Fruit fly (Drosophila melanogaster) whole organism, embryonic: ENCODE measurements around the gene CG10005.

Source experiments
- Adf1 ChIP-seq: fragments of 200-800 bp; sonication (Bioruptor generic); IDR thresholded peaks from 2 replicates; pipeline ENCODE4 v1.3.6; 2022; ENCODE audit warnings: missing biosample characterization, missing genetic modification characterization
- Antp ChIP-seq: fragments of 200-800 bp; sonication (Bioruptor generic); optimal IDR thresholded peaks from 3 replicates; lab custom pipeline; 2016; ENCODE audit warnings: missing biosample characterization, missing genetic modification characterization
- Atf3 ChIP-seq: fragments of 200-800 bp; sonication (Bioruptor generic); optimal IDR thresholded peaks from 3 replicates; lab custom pipeline; 2016; ENCODE audit warnings: missing biosample characterization, missing genetic modification characterization
- BEAF-32 ChIP-seq: fragments of 200-800 bp; sonication (Bioruptor generic); optimal IDR thresholded peaks from 3 replicates; lab custom pipeline; 2017; ENCODE audit warnings: missing biosample characterization, missing genetic modification characterization, mild to moderate bottlenecking, moderate library complexity, missing genetic modification reagents
- C15 ChIP-seq: fragments of 200-800 bp; sonication (Bioruptor generic); IDR thresholded peaks from 3 replicates; pipeline ENCODE4 v1.3.6; 2022; ENCODE audit warnings: missing biosample characterization, missing genetic modification characterization
- CG10654 ChIP-seq: fragments of 200-800 bp; sonication (Bioruptor generic); optimal IDR thresholded peaks from 2 replicates; lab custom pipeline; 2016; ENCODE audit warnings: missing biosample characterization, missing genetic modification characterization
- CG12219 ChIP-seq: fragments of 200-800 bp; sonication (Bioruptor generic); optimal IDR thresholded peaks from 3 replicates; lab custom pipeline; 2018; ENCODE audit warnings: missing biosample characterization, mild to moderate bottlenecking, missing genetic modification characterization
- CG16813 ChIP-seq: fragments of 200-800 bp; sonication (Bioruptor generic); IDR thresholded peaks from 3 replicates; pipeline ENCODE4 v1.3.6; 2022; ENCODE audit warnings: missing biosample characterization, missing genetic modification characterization; ENCODE audit not compliant: partially characterized antibody
- CG16863 ChIP-seq: fragments of 200-800 bp; sonication (Bioruptor generic); optimal IDR thresholded peaks from 3 replicates; lab custom pipeline; 2016; ENCODE audit warnings: missing biosample characterization, missing genetic modification characterization
- CG17359 ChIP-seq: fragments of 200-800 bp; sonication (Bioruptor generic); optimal IDR thresholded peaks from 3 replicates; lab custom pipeline; 2018; ENCODE audit warnings: missing biosample characterization, mild to moderate bottlenecking, missing genetic modification characterization, moderate library complexity
- CG1792 ChIP-seq: fragments of 200-800 bp; sonication (Bioruptor generic); optimal IDR thresholded peaks from 2 replicates; lab custom pipeline; 2016; ENCODE audit warnings: missing biosample characterization, missing genetic modification characterization
- CG18599 ChIP-seq: fragments of 200-800 bp; sonication (Bioruptor generic); optimal IDR thresholded peaks from 3 replicates; lab custom pipeline; 2017; ENCODE audit warnings: missing biosample characterization, missing genetic modification characterization, mild to moderate bottlenecking, moderate library complexity, missing genetic modification reagents
- CG2120 ChIP-seq: fragments of 200-800 bp; sonication (Bioruptor generic); optimal IDR thresholded peaks from 3 replicates; lab custom pipeline; 2016; ENCODE audit warnings: missing biosample characterization, missing genetic modification characterization
- CG31365 ChIP-seq: fragments of 200-800 bp; sonication (Bioruptor generic); optimal IDR thresholded peaks from 2 replicates; lab custom pipeline; 2018; ENCODE audit warnings: missing biosample characterization, mild to moderate bottlenecking, missing genetic modification characterization
- CG42726 ChIP-seq: fragments of 200-800 bp; sonication (Bioruptor generic); IDR thresholded peaks from 2 replicates; pipeline ENCODE4 v1.3.6; 2022; ENCODE audit warnings: missing biosample characterization, missing genetic modification characterization; ENCODE audit not compliant: partially characterized antibody
- CG4424 ChIP-seq: fragments of 200-800 bp; sonication (Bioruptor generic); optimal IDR thresholded peaks from 3 replicates; lab custom pipeline; 2016; ENCODE audit warnings: missing biosample characterization, missing genetic modification characterization
- CG6654 ChIP-seq: fragments of 200-800 bp; sonication (Bioruptor generic); optimal IDR thresholded peaks from 2 replicates; lab custom pipeline; 2017; ENCODE audit warnings: missing biosample characterization, mild to moderate bottlenecking, missing genetic modification characterization
- CG6683 ChIP-seq: fragments of 200-800 bp; sonication (Bioruptor generic); optimal IDR thresholded peaks from 2 replicates; lab custom pipeline; 2017; ENCODE audit warnings: missing biosample characterization, mild to moderate bottlenecking, missing genetic modification characterization, missing genetic modification reagents
- CG7963 ChIP-seq: fragments of 200-800 bp; sonication (Bioruptor generic); IDR thresholded peaks from 3 replicates; pipeline ENCODE4 v1.3.6; 2022; ENCODE audit warnings: missing biosample characterization, missing genetic modification characterization; ENCODE audit not compliant: partially characterized antibody
- CrebB ChIP-seq: fragments of 200-800 bp; sonication (Bioruptor generic); optimal IDR thresholded peaks from 3 replicates; lab custom pipeline; 2018; ENCODE audit warnings: missing biosample characterization, mild to moderate bottlenecking, missing genetic modification characterization
- Fer1 ChIP-seq: fragments of 200-800 bp; sonication (Bioruptor generic); optimal IDR thresholded peaks from 2 replicates; lab custom pipeline; 2017; ENCODE audit warnings: missing biosample characterization, mild to moderate bottlenecking, missing genetic modification characterization
- H15 ChIP-seq: fragments of 200-800 bp; sonication (Bioruptor generic); IDR thresholded peaks from 3 replicates; pipeline ENCODE4 v1.3.6; 2022; ENCODE audit warnings: missing biosample characterization, missing genetic modification characterization
- Lpt ChIP-seq: fragments of >200 bp; optimal IDR thresholded peaks from 2 replicates; lab custom pipeline; 2018; ENCODE audit warnings: missing biosample characterization, missing genetic modification characterization
- MBD-R2 ChIP-seq: fragments of 200-800 bp; sonication (Bioruptor generic); IDR thresholded peaks from 2 replicates; pipeline ENCODE4 v1.3.6; 2022; ENCODE audit warnings: missing biosample characterization, missing genetic modification characterization
- MTF-1 ChIP-seq: fragments of 200-800 bp; sonication (Bioruptor generic); optimal IDR thresholded peaks from 2 replicates; lab custom pipeline; 2018; ENCODE audit warnings: missing biosample characterization, mild to moderate bottlenecking, missing genetic modification characterization, borderline replicate concordance
- NC2β ChIP-seq: fragments of 200-800 bp; sonication (Bioruptor generic); optimal IDR thresholded peaks from 2 replicates; lab custom pipeline; 2016; ENCODE audit warnings: missing biosample characterization, missing genetic modification characterization
- Pdp1 ChIP-seq, 2 experiments: fragments of 200-800 bp; sonication (Bioruptor generic); optimal IDR thresholded peaks; 3 replicates each; lab custom pipeline; 2016; ENCODE audit warnings: missing biosample characterization in 2 of 2, missing genetic modification characterization in 2 of 2, mild to moderate bottlenecking in 1 of 2, moderate library complexity in 1 of 2
- Rx ChIP-seq: fragments of 200-800 bp; sonication (Bioruptor generic); IDR thresholded peaks from 2 replicates; pipeline ENCODE4 v1.3.6; 2022; ENCODE audit warnings: missing biosample characterization, missing genetic modification characterization
- Scr ChIP-seq: fragments of 200-800 bp; sonication (Bioruptor generic); IDR thresholded peaks from 2 replicates; pipeline ENCODE4 v1.3.6; 2022; ENCODE audit warnings: missing biosample characterization, missing genetic modification characterization; ENCODE audit not compliant: partially characterized antibody
- bbx ChIP-seq: fragments of 200-800 bp; sonication (Bioruptor generic); IDR thresholded peaks from 2 replicates; pipeline ENCODE4 v1.3.6; 2022; ENCODE audit warnings: missing biosample characterization, missing genetic modification characterization; ENCODE audit not compliant: partially characterized antibody
- chn ChIP-seq: fragments of 200-800 bp; sonication (Bioruptor generic); optimal IDR thresholded peaks from 2 replicates; lab custom pipeline; 2016; ENCODE audit warnings: missing biosample characterization, missing genetic modification characterization
- ems ChIP-seq: fragments of 200-800 bp; sonication (Bioruptor generic); optimal IDR thresholded peaks from 3 replicates; lab custom pipeline; 2016; ENCODE audit warnings: missing biosample characterization, missing genetic modification characterization
- gcm2 ChIP-seq: fragments of 200-800 bp; sonication (Bioruptor generic); optimal IDR thresholded peaks from 2 replicates; lab custom pipeline; 2016; ENCODE audit warnings: missing biosample characterization, missing genetic modification characterization
- gfzf ChIP-seq: fragments of 200-800 bp; sonication (Bioruptor generic); optimal IDR thresholded peaks from 2 replicates; lab custom pipeline; 2016; ENCODE audit warnings: missing biosample characterization, mild to moderate bottlenecking, missing genetic modification characterization, moderate library complexity
- ham ChIP-seq: fragments of 200-800 bp; sonication (Bioruptor generic); IDR thresholded peaks from 2 replicates; pipeline ENCODE4 v1.3.6; 2022; ENCODE audit warnings: missing biosample characterization, missing genetic modification characterization
- hb ChIP-seq: fragments of 200-800 bp; sonication (Bioruptor generic); IDR thresholded peaks from 3 replicates; pipeline ENCODE4 v1.3.6; 2022; ENCODE audit warnings: missing biosample characterization, missing genetic modification characterization; ENCODE audit not compliant: partially characterized antibody
- lab ChIP-seq: fragments of 200-800 bp; sonication (Bioruptor generic); optimal IDR thresholded peaks from 3 replicates; lab custom pipeline; 2017; ENCODE audit warnings: missing biosample characterization, missing genetic modification characterization, mild to moderate bottlenecking, moderate library complexity, missing genetic modification reagents
- lilli ChIP-seq: fragments of 200-800 bp; sonication (Bioruptor generic); optimal IDR thresholded peaks from 3 replicates; lab custom pipeline; 2016; ENCODE audit warnings: missing biosample characterization, missing genetic modification characterization
- maf-S ChIP-seq: fragments of 200-800 bp; sonication (Bioruptor generic); optimal IDR thresholded peaks from 2 replicates; lab custom pipeline; 2016; ENCODE audit warnings: missing biosample characterization, missing genetic modification characterization
- mam ChIP-seq: fragments of 200-800 bp; sonication (Bioruptor generic); optimal IDR thresholded peaks from 3 replicates; lab custom pipeline; 2016; ENCODE audit warnings: missing biosample characterization, missing genetic modification characterization
- mirr ChIP-seq: fragments of 200-800 bp; sonication (Bioruptor generic); optimal IDR thresholded peaks from 3 replicates; lab custom pipeline; 2018; ENCODE audit warnings: missing biosample characterization, mild to moderate bottlenecking, missing genetic modification characterization
- otp ChIP-seq: fragments of 200-800 bp; sonication (Bioruptor generic); IDR thresholded peaks from 3 replicates; pipeline ENCODE4, ENCODE4 v1.3.6; 2022; ENCODE audit warnings: missing biosample characterization, missing genetic modification characterization
- prd ChIP-seq, 3 experiments: fragments of >200 bp in 2 of 3; fragments of 200-800 bp in 1 of 3; sonication (Bioruptor generic) in 1 of 3; optimal IDR thresholded peaks in 2 of 3; IDR thresholded peaks in 1 of 3; 2 replicates in 2 of 3; 3 replicates in 1 of 3; pipeline versions ENCODE4 v1.3.6 to Lab custom; 2017 to 2022; ENCODE audit warnings: missing biosample characterization in 1 of 3, missing genetic modification characterization in 1 of 3
- pzg ChIP-seq: fragments of 200-800 bp; sonication (Bioruptor generic); optimal IDR thresholded peaks from 3 replicates; lab custom pipeline; 2018; ENCODE audit warnings: missing biosample characterization, mild to moderate bottlenecking, missing genetic modification characterization, moderate library complexity
- row ChIP-seq: fragments of 200-800 bp; sonication (Bioruptor generic); IDR thresholded peaks from 3 replicates; pipeline ENCODE4 v1.3.6; 2022; ENCODE audit warnings: missing biosample characterization, missing genetic modification characterization
- scrt ChIP-seq: fragments of 200-800 bp; sonication (Bioruptor generic); optimal IDR thresholded peaks from 2 replicates; lab custom pipeline; 2018; ENCODE audit warnings: missing biosample characterization, mild to moderate bottlenecking, missing genetic modification characterization, moderate library complexity
- sens ChIP-seq: fragments of 200-800 bp; sonication (Bioruptor generic); peaks from one replicate; lab custom pipeline; 2016; ENCODE audit warnings: missing biosample characterization, missing genetic modification characterization
- seq ChIP-seq: fragments of 200-800 bp; sonication (Bioruptor generic); IDR thresholded peaks from 2 replicates; pipeline ENCODE4 v1.3.6; 2022; ENCODE audit warnings: missing biosample characterization, missing genetic modification characterization
- sqz ChIP-seq: fragments of 200-800 bp; sonication (Bioruptor generic); optimal IDR thresholded peaks from 3 replicates; lab custom pipeline; 2018; ENCODE audit warnings: missing biosample characterization, mild to moderate bottlenecking, missing genetic modification characterization
- wor ChIP-seq: fragments of 200-800 bp; sonication (Bioruptor generic); IDR thresholded peaks from 2 replicates; pipeline ENCODE4 v1.3.6; 2022; ENCODE audit warnings: missing biosample characterization, missing genetic modification characterization

CG10005 gene

DNA sequence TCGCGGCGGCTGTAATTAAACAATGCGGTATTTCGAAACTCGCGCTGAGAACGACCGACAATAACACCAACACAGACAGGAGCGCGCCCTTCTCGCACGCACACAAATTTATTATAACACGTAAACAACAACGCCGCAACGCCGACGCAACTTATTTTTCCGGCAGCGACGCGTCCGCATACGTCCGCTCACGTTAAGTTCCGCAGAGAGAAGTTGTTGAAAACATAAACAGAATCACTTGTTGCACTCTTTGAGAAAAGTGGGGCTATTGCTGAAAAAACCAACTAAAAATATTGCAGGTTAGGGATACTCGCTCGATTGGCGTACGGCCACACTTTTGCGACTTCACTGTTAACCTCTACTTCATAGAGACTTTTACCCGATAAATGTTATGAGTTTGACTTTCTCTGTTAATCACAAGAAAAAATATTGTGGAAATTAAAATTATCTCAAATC is 28.1 kb downstream of the CG10005 start, which contains the start of gene Cad87A (continued):
- TF ChIP-seq BEAF-32 (GFP tag; lab: Kevin White, UChicago) = peak; percentile 7
- TF ChIP-seq CG6683 (GFP tag; lab: Kevin White, UChicago) = no peak
- TF ChIP-seq prd (optimal IDR thresholded peaks at IDR 0.05; lab: Kevin White, UChicago) = no peak
- TF ChIP-seq prd (GFP tag; IDR thresholded peaks at IDR 0.05; lab: Robert Waterston, UW) = no peak
- no peak for TF ChIP-seq CG7963
- peak; percentile 99 for TF ChIP-seq scrt
- peak; percentile 91 for TF ChIP-seq gfzf
- TF ChIP-seq NC2β (GFP tag; lab: Kevin White, UChicago) = peak; percentile 39
- TF ChIP-seq Lpt = no peak
- no peak for TF ChIP-seq Adf1 (GFP tag; lab: Robert Waterston, UW)
- TF ChIP-seq bbx (GFP tag; lab: Robert Waterston, UW) = no peak
- no peak for TF ChIP-seq MBD-R2
- TF ChIP-seq sqz = peak; percentile 2
- TF ChIP-seq Rx (GFP tag; lab: Robert Waterston, UW) = no peak
- no peak for TF ChIP-seq Scr (GFP tag; lab: Robert Waterston, UW)
- peak; percentile 9 for TF ChIP-seq CG12219
- TF ChIP-seq Fer1 (GFP tag; lab: Kevin White, UChicago) = peak; percentile 41
- TF ChIP-seq seq = no peak
- TF ChIP-seq wor = no peak
- peak; percentile 47 for TF ChIP-seq CG18599 (GFP tag; lab: Kevin White, UChicago)
- TF ChIP-seq pzg = peak; percentile 81
- no peak for TF ChIP-seq Antp
- no peak for TF ChIP-seq chn
- TF ChIP-seq H15 (GFP tag; lab: Robert Waterston, UW) = no peak
- TF ChIP-seq C15 (GFP tag; lab: Robert Waterston, UW) = no peak
- no peak for TF ChIP-seq gcm2 (GFP tag; lab: Kevin White, UChicago)
- TF ChIP-seq CrebB = peak; percentile 67
- peak; percentile 51 for TF ChIP-seq CG31365
- no peak for TF ChIP-seq mam
- TF ChIP-seq CG1792 (GFP tag; lab: Kevin White, UChicago) = peak; percentile 2
- TF ChIP-seq CG42726 (GFP tag; lab: Robert Waterston, UW) = no peak
- TF ChIP-seq CG6654 (GFP tag; lab: Kevin White, UChicago) = no peak
- no peak for TF ChIP-seq row (GFP tag; lab: Robert Waterston, UW)
- peak; percentile 15 for TF ChIP-seq maf-S (GFP tag; lab: Kevin White, UChicago)
- peak; percentile 58 for TF ChIP-seq MTF-1 (GFP tag; lab: Kevin White, UChicago)
- peak; percentile 51 for TF ChIP-seq lab (GFP tag; lab: Kevin White, UChicago)
- TF ChIP-seq hb (GFP tag; lab: Robert Waterston, UW) = no peak
- no peak for TF ChIP-seq ham
- TF ChIP-seq CG16863 (GFP tag; lab: Kevin White, UChicago) = no peak
- peak; percentile 23 for TF ChIP-seq CG17359
- TF ChIP-seq CG4424 (GFP tag; lab: Kevin White, UChicago) = no peak
- TF ChIP-seq sens (GFP tag; lab: Kevin White, UChicago) = peak; percentile 77
- peak; percentile 34 for TF ChIP-seq ems (GFP tag; lab: Kevin White, UChicago)
- peak; percentile 67 for TF ChIP-seq mirr (GFP tag; lab: Kevin White, UChicago)
- TF ChIP-seq lilli = no peak
- TF ChIP-seq otp (GFP tag; lab: Robert Waterston, UW) = no peak
- no peak for TF ChIP-seq CG16813 (GFP tag; lab: Robert Waterston, UW)
- no peak for TF ChIP-seq CG2120 (GFP tag; lab: Kevin White, UChicago)
- TF ChIP-seq Pdp1 (GFP tag; optimal IDR thresholded peaks at IDR 0.05; lab: Kevin White, UChicago) = peak in 1 of 2 experiments; percentile 78
- TF ChIP-seq Atf3 = no peak
- TF ChIP-seq CG10654 (GFP tag; lab: Kevin White, UChicago) = no peak
